Worm (Caenorhabditis elegans): ENCODE measurements around the gene abcx-1.

DNA sequence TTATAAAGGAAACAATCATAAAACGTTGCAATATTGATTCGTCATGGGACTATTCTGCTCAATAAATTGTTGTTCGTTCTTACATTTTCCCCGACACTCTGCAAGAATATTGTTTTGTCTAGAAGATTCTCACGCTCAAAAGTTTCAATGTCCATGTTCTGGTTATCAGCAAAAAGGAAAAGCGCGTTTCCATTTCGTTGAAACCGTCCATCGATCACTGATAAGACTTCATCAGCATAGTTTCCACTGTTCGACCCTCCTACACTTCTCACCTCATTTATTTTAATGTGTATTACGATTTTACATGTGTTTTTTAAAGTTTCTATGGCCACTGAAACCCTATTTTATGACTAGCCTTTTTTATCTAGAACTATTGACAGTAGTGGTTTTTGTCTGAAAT, 11.9 kb upstream of the abcx-1 start:
- no peak for TF ChIP-seq elt-3 (tag; optimal IDR thresholded peaks at IDR 0.05)
- TF ChIP-seq lsy-2 (tag; optimal IDR thresholded peaks at IDR 0.05), result no peak
- TF ChIP-seq lin-39 (tag; optimal IDR thresholded peaks at IDR 0.05), result no peak
- no peak for TF ChIP-seq nhr-10 (tag; optimal IDR thresholded peaks at IDR 0.05)
- no peak for TF ChIP-seq nhr-23 (tag; optimal IDR thresholded peaks at IDR 0.05)
- no peak for TF ChIP-seq ceh-16 (tag; optimal IDR thresholded peaks at IDR 0.05)
- TF ChIP-seq egl-27 (tag; optimal IDR thresholded peaks at IDR 0.05), result no peak
- no peak for TF ChIP-seq F13H6.1 (tag; optimal IDR thresholded peaks at IDR 0.05)

Data from whole organism, L2 larva.